Worm (Caenorhabditis elegans): ENCODE measurements around the gene Y69A2AR.50.

Gene Y69A2AR.50

DNA sequence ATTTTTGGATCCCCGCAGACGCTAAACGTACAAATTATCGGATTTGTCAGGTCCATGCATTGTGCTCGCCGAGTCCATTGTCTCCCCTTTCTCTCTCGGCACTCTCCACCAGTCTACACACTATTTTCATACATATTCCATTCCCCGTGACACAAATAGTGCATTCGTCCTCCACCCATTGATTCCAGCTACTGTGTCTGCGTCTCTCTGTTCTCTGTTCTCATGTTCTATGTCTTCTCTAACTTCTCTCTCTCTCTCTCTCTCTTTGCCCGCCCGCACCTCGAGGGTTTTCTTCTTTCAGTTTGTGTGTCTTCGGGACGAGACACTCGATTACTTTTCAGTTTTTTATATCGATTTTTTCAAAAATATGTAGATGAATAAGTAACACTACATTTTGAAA, 37.5 kb downstream of the Y69A2AR.50 start (continued):
- TF ChIP-seq ceh-8 (GFP tag; optimal IDR thresholded peaks at IDR 0.05) (no peak), nhr-76 (tag; optimal IDR thresholded peaks at IDR 0.05) (no peak), nhr-84 (tag; optimal IDR thresholded peaks at IDR 0.05) (no peak), vab-15 (tag; optimal IDR thresholded peaks at IDR 0.05) (no peak), elt-3 (tag; optimal IDR thresholded peaks at IDR 0.05) (peak in 2 of 6 experiments; percentile 13 to 24), fkh-8 (tag; optimal IDR thresholded peaks at IDR 0.05) (peak; percentile 85), unc-86 (tag; optimal IDR thresholded peaks at IDR 0.05) (peak; percentile 93), C34B4.2 (tag; optimal IDR thresholded peaks at IDR 0.05) (no peak), swsn-7 (tag; optimal IDR thresholded peaks at IDR 0.05) (peak; percentile 87), ama-1 (optimal IDR thresholded peaks at IDR 0.05) (peak; percentile 83), efl-3 (GFP tag; optimal IDR thresholded peaks at IDR 0.05) (no peak), snu-23 (GFP tag; optimal IDR thresholded peaks at IDR 0.05) (peak; percentile 95), tlp-1 (tag; optimal IDR thresholded peaks at IDR 0.05) (no peak), unc-98 (GFP tag; IDR thresholded peaks at IDR 0.05) (no peak), nhr-11 (tag; optimal IDR thresholded peaks at IDR 0.05) (peak; percentile 91), mef-2 (tag; optimal IDR thresholded peaks at IDR 0.05) (peak; percentile 38), isw-1 (GFP tag; IDR thresholded peaks at IDR 0.05) (peak; percentile 68), fos-1 (tag; optimal IDR thresholded peaks at IDR 0.05) (peak; percentile 55), hpl-2 (GFP tag; optimal IDR thresholded peaks at IDR 0.05) (peak; percentile 36), ceh-88 (GFP tag; IDR thresholded peaks at IDR 0.05) (no peak), xbp-1 (tag; optimal IDR thresholded peaks at IDR 0.05) (peak; percentile 74), mab-9 (GFP tag; IDR thresholded peaks at IDR 0.05) (no peak), egl-27 (tag; optimal IDR thresholded peaks at IDR 0.05) (no peak), ets-5 (GFP tag; IDR thresholded peaks at IDR 0.05) (no peak), ceh-63 (GFP tag; optimal IDR thresholded peaks at IDR 0.05) (no peak), sptf-1 (tag; optimal IDR thresholded peaks at IDR 0.05) (no peak), zip-4 (GFP tag; optimal IDR thresholded peaks at IDR 0.05) (no peak), hlh-17 (GFP tag; optimal IDR thresholded peaks at IDR 0.05; ENCODE audit: borderline replicate concordance) (no peak), sup-37 (GFP tag; optimal IDR thresholded peaks at IDR 0.05) (peak; percentile 31), nhr-85 (tag) (peak; percentile 84), grh-1 (GFP tag; IDR thresholded peaks at IDR 0.05) (peak; percentile 50), lin-14 (GFP tag; optimal IDR thresholded peaks at IDR 0.05) (peak; percentile 95), pax-3 (tag; optimal IDR thresholded peaks at IDR 0.05) (peak; percentile 53), ces-1 (GFP tag; optimal IDR thresholded peaks at IDR 0.05) (no peak), unc-30 (tag; optimal IDR thresholded peaks at IDR 0.05) (no peak), zag-1 (tag; optimal IDR thresholded peaks at IDR 0.05) (peak; percentile 9), egl-13 (tag; optimal IDR thresholded peaks at IDR 0.05) (peak; percentile 59), efl-1 (optimal IDR thresholded peaks at IDR 0.05) (peak; percentile 85 to 90), efl-1 (GFP tag; optimal IDR thresholded peaks at IDR 0.05 in 1 of 2) (peak; percentile 74 to 97), lir-3 (tag; optimal IDR thresholded peaks at IDR 0.05; ENCODE audit: poor library complexity) (peak; percentile 54), F16B12.6 (tag; optimal IDR thresholded peaks at IDR 0.05) (peak; percentile 39), alr-1 (tag; optimal IDR thresholded peaks at IDR 0.05; ENCODE audit: borderline replicate concordance) (no peak), lsy-2 (tag; optimal IDR thresholded peaks at IDR 0.05) (peak; percentile 84 to 89), pag-3 (tag; optimal IDR thresholded peaks at IDR 0.05; ENCODE audit: borderline replicate concordance, insufficient read depth) (no peak)

DNA sequence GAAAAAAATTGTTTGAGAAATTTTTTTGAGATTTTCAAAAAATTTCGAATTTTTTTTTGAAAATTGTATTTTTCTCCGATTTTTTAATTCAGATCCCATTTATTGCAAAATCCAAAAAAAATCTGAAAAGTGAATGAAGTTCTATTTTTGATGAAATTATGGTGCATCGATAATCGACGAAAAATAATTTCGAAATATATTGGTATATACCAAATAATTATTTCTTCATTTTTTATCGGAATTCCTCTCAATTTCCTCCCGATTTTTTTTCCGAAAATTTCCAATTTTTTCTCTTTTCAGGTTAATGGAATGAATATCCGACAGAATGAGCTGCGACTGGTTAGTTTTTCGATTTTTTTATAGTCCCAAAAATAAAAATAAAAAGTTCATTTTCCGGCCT, 38.7 kb downstream of the Y69A2AR.50 start, which contains the start of gene epg-9:
Gene epg-9, plus strand, starts transcription at position 301 of the 400 bp plus-strand sequence.
- TF ChIP-seq xbp-1 (tag; optimal IDR thresholded peaks at IDR 0.05) (no peak), ceh-88 (GFP tag; IDR thresholded peaks at IDR 0.05) (peak; percentile 31; the same call in 1 of the 2 replicates), efl-3 (GFP tag; optimal IDR thresholded peaks at IDR 0.05) (no peak), hpl-2 (GFP tag; optimal IDR thresholded peaks at IDR 0.05) (no peak)
